Worm (Caenorhabditis elegans) whole organism, midembryonic: ENCODE measurements around the gene ssp-10.

Experiments used
- T22C8.4 ChIP-seq: fragments of 200-800 bp; sonication (Bioruptor generic); IDR thresholded peaks from 2 replicates; pipeline ENCODE4 v1.3.6; 2022; ENCODE audit warnings: missing genetic modification characterization, missing compliant biosample characterization
- cog-1 ChIP-seq: sonication (generic microtip); optimal IDR thresholded peaks from 2 replicates; lab custom pipeline; 2016; ENCODE audit warnings: missing genetic modification characterization, missing compliant biosample characterization
- flt-1 ChIP-seq: fragments of 200-800 bp; sonication (Bioruptor generic); IDR thresholded peaks from 2 replicates; pipeline ENCODE4 v1.3.6; 2022; ENCODE audit warnings: missing genetic modification characterization, missing compliant biosample characterization
- klf-2 ChIP-seq: fragments of 200-800 bp; sonication (Bioruptor generic); conservative IDR thresholded peaks from 2 replicates; pipeline ENCODE4 v1.3.6; 2022; ENCODE audit warnings: missing genetic modification reagents, missing genetic modification characterization, missing compliant biosample characterization
- med-1 ChIP-seq: sonication (generic microtip); optimal IDR thresholded peaks from 2 replicates; lab custom pipeline; 2017; ENCODE audit warnings: missing genetic modification characterization, mild to moderate bottlenecking, missing compliant biosample characterization, antibody characterized with exemption, missing genetic modification reagents; ENCODE audit not compliant: insufficient read depth
- ref-1 ChIP-seq: fragments of 200-800 bp; sonication (Bioruptor generic); conservative IDR thresholded peaks from 2 replicates; pipeline ENCODE4 v1.3.6; 2022; ENCODE audit warnings: missing genetic modification reagents, missing genetic modification characterization, missing compliant biosample characterization
- tab-1 ChIP-seq: fragments of 200-800 bp; sonication (Bioruptor generic); IDR thresholded peaks from 2 replicates; pipeline ENCODE4 v1.3.6; 2022; ENCODE audit warnings: missing genetic modification characterization, missing compliant biosample characterization
- ztf-23 ChIP-seq: fragments of 200-800 bp; sonication (Bioruptor generic); IDR thresholded peaks from 2 replicates; pipeline ENCODE4 v1.3.6; 2022; ENCODE audit warnings: missing genetic modification reagents, missing genetic modification characterization, missing compliant biosample characterization
- ztf-29 ChIP-seq: fragments of 200-800 bp; sonication (Bioruptor generic); IDR thresholded peaks from 2 replicates; pipeline ENCODE4 v1.3.6; 2022; ENCODE audit warnings: missing genetic modification reagents, missing genetic modification characterization, missing compliant biosample characterization

ce11 chrIV:9815432-9815831, 35.4 kb downstream of the ssp-10 start, which contains the start of gene egl-20:
- no peak for TF ChIP-seq cog-1 (tag; lab: Kevin White, UChicago)
- TF ChIP-seq T22C8.4 (GFP tag; lab: Robert Waterston, UW) = no peak
- TF ChIP-seq tab-1 (GFP tag; lab: Robert Waterston, UW) = no peak
- no peak for TF ChIP-seq flt-1 (GFP tag; lab: Robert Waterston, UW)
- TF ChIP-seq ztf-29 (GFP tag; lab: Robert Waterston, UW) = no peak
- no peak for TF ChIP-seq ref-1 (GFP tag; lab: Robert Waterston, UW)
- no peak for TF ChIP-seq klf-2 (GFP tag; lab: Robert Waterston, UW)
- no peak for TF ChIP-seq med-1 (GFP tag; lab: Kevin White, UChicago)
- TF ChIP-seq ztf-23 (GFP tag; lab: Robert Waterston, UW) = no peak
